Worm (Caenorhabditis elegans) whole organism, L2 larva: Measurements from ENCODE around the gene M05D6.1.

ENCODE experiments used
- C34F6.9 ChIP-seq: fragments of 150-350 bp; optimal IDR thresholded peaks from 2 replicates; lab custom pipeline; 2014; ENCODE audit warnings: missing biosample characterization, missing genetic modification characterization
- F13H6.1 ChIP-seq: sonication (generic microtip); optimal IDR thresholded peaks from 2 replicates; lab custom pipeline; 2016; ENCODE audit warnings: missing genetic modification characterization, missing compliant biosample characterization
- R02D3.7 ChIP-seq: fragments of 150-350 bp; optimal IDR thresholded peaks from 2 replicates; lab custom pipeline; 2014; ENCODE audit warnings: missing biosample characterization, missing genetic modification characterization
- Y55F3AM.14 ChIP-seq: fragments of 200-800 bp; sonication (Bioruptor generic); optimal IDR thresholded peaks from 2 replicates; lab custom pipeline; 2018; ENCODE audit warnings: mild to moderate bottlenecking, missing genetic modification characterization, missing compliant biosample characterization
- ZK546.5 ChIP-seq: sonication (generic microtip); optimal IDR thresholded peaks from 2 replicates; lab custom pipeline; 2017; ENCODE audit warnings: missing biosample characterization, missing genetic modification characterization
- alr-1 ChIP-seq: fragments of 150-350 bp; optimal IDR thresholded peaks from 2 replicates; lab custom pipeline; 2014; ENCODE audit warnings: missing biosample characterization, missing genetic modification characterization
- aly-2 ChIP-seq: fragments of 150-350 bp; optimal IDR thresholded peaks from 2 replicates; lab custom pipeline; 2014; ENCODE audit warnings: missing biosample characterization, missing genetic modification characterization
- ama-1 ChIP-seq: fragments of 150-350 bp; optimal IDR thresholded peaks from 2 replicates; lab custom pipeline; 2018; ENCODE audit warnings: inconsistent platforms
- blmp-1 ChIP-seq: sonication (generic microtip); optimal IDR thresholded peaks from 2 replicates; lab custom pipeline; 2017; ENCODE audit warnings: missing genetic modification characterization, mild to moderate bottlenecking, missing compliant biosample characterization, antibody characterized with exemption, moderate library complexity; ENCODE audit not compliant: insufficient read depth
- ceh-16 ChIP-seq: fragments of 150-350 bp; optimal IDR thresholded peaks from 2 replicates; lab custom pipeline; 2014; ENCODE audit warnings: missing biosample characterization, missing genetic modification characterization
- ceh-82 ChIP-seq: fragments of 150-350 bp; optimal IDR thresholded peaks from 2 replicates; lab custom pipeline; 2014; ENCODE audit warnings: missing biosample characterization, missing genetic modification characterization
- crh-2 ChIP-seq: sonication (generic microtip); optimal IDR thresholded peaks from 2 replicates; lab custom pipeline; 2017; ENCODE audit warnings: missing biosample characterization, missing genetic modification characterization
- dmd-4 ChIP-seq: sonication (generic microtip); optimal IDR thresholded peaks from 2 replicates; lab custom pipeline; 2017; ENCODE audit warnings: missing biosample characterization, missing genetic modification characterization
- egl-27 ChIP-seq: sonication (generic microtip); optimal IDR thresholded peaks from 3 replicates; lab custom pipeline; 2017; ENCODE audit warnings: missing biosample characterization, missing genetic modification reagents, missing genetic modification characterization
- elt-1 ChIP-seq: fragments of 150-350 bp; optimal IDR thresholded peaks from 2 replicates; lab custom pipeline; 2014; ENCODE audit warnings: missing biosample characterization, missing genetic modification characterization
- elt-3 ChIP-seq: sonication (generic microtip); optimal IDR thresholded peaks from 2 replicates; lab custom pipeline; 2017; ENCODE audit warnings: missing biosample characterization, missing genetic modification characterization
- fos-1 ChIP-seq: fragments of 150-350 bp; optimal IDR thresholded peaks from 2 replicates; lab custom pipeline; 2014; ENCODE audit warnings: missing biosample characterization, missing genetic modification characterization
- gmeb-1 ChIP-seq: fragments of 150-350 bp; optimal IDR thresholded peaks from 2 replicates; lab custom pipeline; 2014; ENCODE audit warnings: missing biosample characterization, missing genetic modification characterization
- lin-11 ChIP-seq: fragments of 150-350 bp; sonication (generic microtip); optimal IDR thresholded peaks from 2 replicates; lab custom pipeline; 2014; ENCODE audit warnings: missing biosample characterization, missing genetic modification characterization, inconsistent platforms, mixed read lengths
- lin-13 ChIP-seq: fragments of 150-350 bp; optimal IDR thresholded peaks from 2 replicates; lab custom pipeline; 2014; ENCODE audit warnings: missing biosample characterization, missing genetic modification reagents, missing genetic modification characterization
- lin-39 ChIP-seq: fragments of 150-350 bp; optimal IDR thresholded peaks from 2 replicates; lab custom pipeline; 2014; ENCODE audit warnings: missing biosample characterization, missing genetic modification reagents, missing genetic modification characterization
- lsy-2 ChIP-seq, 2 experiments: fragments of 150-350 bp in 1 of 2; sonication (generic microtip) in 1 of 2; optimal IDR thresholded peaks; 2 replicates each; lab custom pipeline; 2014 to 2017; ENCODE audit warnings: missing biosample characterization in 2 of 2, missing genetic modification characterization in 2 of 2
- mab-5 ChIP-seq: fragments of 150-350 bp; optimal IDR thresholded peaks from 2 replicates; lab custom pipeline; 2014; ENCODE audit warnings: missing biosample characterization, missing genetic modification characterization
- mbf-1 ChIP-seq: sonication (generic microtip); optimal IDR thresholded peaks from 2 replicates; lab custom pipeline; 2017; ENCODE audit warnings: missing biosample characterization, missing genetic modification characterization
- mdl-1 ChIP-seq, 2 experiments: fragments of 150-350 bp in 1 of 2; sonication (generic microtip) in 1 of 2; optimal IDR thresholded peaks; 2 replicates each; lab custom pipeline; 2017; ENCODE audit warnings: missing biosample characterization in 2 of 2, missing genetic modification characterization in 2 of 2
- nhr-10 ChIP-seq: sonication (generic microtip); optimal IDR thresholded peaks from 2 replicates; lab custom pipeline; 2017; ENCODE audit warnings: missing biosample characterization, missing genetic modification characterization
- nhr-12 ChIP-seq: fragments of 150-350 bp; optimal IDR thresholded peaks from 2 replicates; lab custom pipeline; 2014; ENCODE audit warnings: missing biosample characterization, missing genetic modification characterization
- nhr-129 ChIP-seq: fragments of 150-350 bp; optimal IDR thresholded peaks from 2 replicates; lab custom pipeline; 2014; ENCODE audit warnings: missing biosample characterization, missing genetic modification characterization
- nhr-21 ChIP-seq: fragments of 150-350 bp; optimal IDR thresholded peaks from 2 replicates; lab custom pipeline; 2014; ENCODE audit warnings: missing biosample characterization, missing genetic modification characterization
- nhr-23 ChIP-seq: fragments of 150-350 bp; optimal IDR thresholded peaks from 2 replicates; lab custom pipeline; 2014; ENCODE audit warnings: missing biosample characterization, missing genetic modification reagents, missing genetic modification characterization
- nhr-237 ChIP-seq: fragments of 150-350 bp; optimal IDR thresholded peaks from 2 replicates; lab custom pipeline; 2014; ENCODE audit warnings: missing biosample characterization, missing genetic modification characterization
- nhr-25 ChIP-seq: fragments of 150-350 bp; sonication (generic microtip); optimal IDR thresholded peaks from 3 replicates; lab custom pipeline; 2014; ENCODE audit warnings: missing biosample characterization, missing genetic modification characterization
- nhr-6 ChIP-seq: fragments of 150-350 bp; optimal IDR thresholded peaks from 2 replicates; lab custom pipeline; 2014; ENCODE audit warnings: missing biosample characterization, missing genetic modification characterization
- nhr-77 ChIP-seq: fragments of 150-350 bp; optimal IDR thresholded peaks from 2 replicates; lab custom pipeline; 2014; ENCODE audit warnings: missing biosample characterization, missing genetic modification characterization
- peb-1 ChIP-seq: fragments of 150-350 bp; optimal IDR thresholded peaks from 2 replicates; lab custom pipeline; 2014; ENCODE audit warnings: missing biosample characterization, missing genetic modification characterization
- sem-4 ChIP-seq: fragments of 150-350 bp; optimal IDR thresholded peaks from 2 replicates; lab custom pipeline; 2014; ENCODE audit warnings: missing biosample characterization, missing genetic modification reagents, missing genetic modification characterization
- skn-1 ChIP-seq: sonication (generic microtip); optimal IDR thresholded peaks from 2 replicates; lab custom pipeline; 2017; ENCODE audit warnings: missing biosample characterization, missing genetic modification characterization
- sma-3 ChIP-seq: sonication (generic microtip); optimal IDR thresholded peaks from 2 replicates; lab custom pipeline; 2016; ENCODE audit warnings: missing genetic modification reagents, missing genetic modification characterization, missing compliant biosample characterization
- sma-9 ChIP-seq, 2 experiments: fragments of 150-350 bp in 1 of 2; sonication (generic microtip) in 1 of 2; optimal IDR thresholded peaks; 2 replicates each; lab custom pipeline; 2014 to 2016; ENCODE audit warnings: missing genetic modification characterization in 2 of 2, mild to moderate bottlenecking in 1 of 2, missing biosample characterization in 1 of 2, missing compliant biosample characterization in 1 of 2, missing genetic modification reagents in 1 of 2, moderate library complexity in 1 of 2
- unc-39 ChIP-seq: fragments of 150-350 bp; optimal IDR thresholded peaks from 2 replicates; lab custom pipeline; 2014; ENCODE audit warnings: missing biosample characterization, missing genetic modification characterization
- unc-55 ChIP-seq: fragments of 150-350 bp; sonication (generic microtip); optimal IDR thresholded peaks from 3 replicates; lab custom pipeline; 2014; ENCODE audit warnings: missing biosample characterization, missing genetic modification reagents, missing genetic modification characterization
- unc-62 ChIP-seq: fragments of 150-350 bp; optimal IDR thresholded peaks from 2 replicates; lab custom pipeline; 2014; ENCODE audit warnings: missing biosample characterization, missing genetic modification reagents, missing genetic modification characterization
- zag-1 ChIP-seq: fragments of 150-350 bp; optimal IDR thresholded peaks from 2 replicates; lab custom pipeline; 2014; ENCODE audit warnings: missing biosample characterization, missing genetic modification characterization
- ztf-1 ChIP-seq: fragments of 200-800 bp; sonication (Bioruptor generic); conservative IDR thresholded peaks from 2 replicates; pipeline ENCODE4 v1.3.6; 2022; ENCODE audit warnings: missing genetic modification characterization, missing compliant biosample characterization
- ztf-11 ChIP-seq: sonication (generic microtip); optimal IDR thresholded peaks from 2 replicates; lab custom pipeline; 2017; ENCODE audit warnings: missing biosample characterization, missing genetic modification characterization
- ztf-4 ChIP-seq: fragments of 150-350 bp; optimal IDR thresholded peaks from 2 replicates; lab custom pipeline; 2014; ENCODE audit warnings: missing biosample characterization, missing genetic modification characterization

The M05D6.1 gene

DNA sequence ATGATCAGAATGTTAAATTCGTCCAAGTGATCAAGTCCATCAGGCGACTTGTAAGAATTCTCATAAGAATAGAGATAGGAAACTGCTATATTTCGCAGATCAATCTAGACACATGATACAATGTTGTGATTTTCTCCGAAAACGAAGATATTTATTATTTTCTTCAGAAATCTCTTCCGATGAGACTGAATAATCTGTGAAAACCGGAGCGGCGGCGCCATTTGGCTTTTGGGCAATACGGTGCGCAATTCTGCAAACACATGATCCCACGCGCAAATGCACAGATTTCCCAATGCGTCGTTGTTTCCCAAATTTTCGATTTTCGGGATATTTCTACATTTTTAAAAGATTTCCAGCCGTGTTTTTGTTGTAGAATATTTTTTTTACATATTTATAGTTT, 33.0 kb downstream of the M05D6.1 start (continued):
- TF ChIP-seq C34F6.9 (peak; percentile 43), ama-1 (lab: Kevin White, UChicago) (no peak), zag-1 (tag; lab: Kevin White, UChicago) (no peak), nhr-237 (tag; lab: Kevin White, UChicago) (no peak), sma-9 (GFP tag; optimal IDR thresholded peaks at IDR 0.05; lab: Kevin White, UChicago) (peak; percentile 60), sma-9 (tag; optimal IDR thresholded peaks at IDR 0.05; lab: Kevin White, UChicago) (no peak), elt-1 (tag; lab: Kevin White, UChicago) (no peak), nhr-129 (tag; lab: Kevin White, UChicago) (no peak), lin-39 (tag; lab: Kevin White, UChicago) (no peak), ceh-16 (tag; lab: Kevin White, UChicago) (no peak), aly-2 (no peak), sma-3 (GFP tag; lab: Kevin White, UChicago) (peak; percentile 67), ceh-82 (tag; lab: Kevin White, UChicago) (no peak), nhr-12 (tag; lab: Kevin White, UChicago) (no peak)

DNA sequence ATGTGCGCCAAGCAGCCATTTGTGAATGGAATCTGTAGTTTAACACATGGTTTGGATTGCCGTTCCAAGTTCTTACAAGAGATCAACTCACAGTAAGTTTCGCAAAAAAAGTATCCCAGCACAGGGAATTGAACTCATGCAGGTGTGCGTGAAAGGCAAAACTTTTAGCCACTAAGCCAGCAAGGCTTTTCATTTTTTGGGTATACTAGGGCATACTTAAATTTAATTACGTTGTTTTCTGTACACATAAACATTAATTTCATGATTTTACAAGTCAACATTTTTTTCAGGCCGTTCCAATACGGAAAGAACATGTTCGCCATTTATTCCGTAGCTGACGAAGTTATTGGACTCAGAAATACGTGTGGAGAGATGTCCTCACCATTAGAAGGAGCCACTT, 33.7 kb downstream of the M05D6.1 start:
- TF ChIP-seq fos-1 (no peak), unc-62 (GFP tag; lab: Kevin White, UChicago) (no peak), sma-9 (GFP tag; optimal IDR thresholded peaks at IDR 0.05; lab: Kevin White, UChicago) (peak; percentile 25), sma-9 (tag; optimal IDR thresholded peaks at IDR 0.05; lab: Kevin White, UChicago) (no peak), aly-2 (no peak), nhr-21 (tag; lab: Kevin White, UChicago) (no peak), nhr-237 (tag; lab: Kevin White, UChicago) (no peak), ama-1 (lab: Kevin White, UChicago) (no peak), ZK546.5 (tag; lab: Kevin White, UChicago) (no peak), ztf-4 (tag; lab: Kevin White, UChicago) (peak; percentile 1), nhr-77 (tag; lab: Kevin White, UChicago) (no peak), sem-4 (tag; lab: Kevin White, UChicago) (no peak)

DNA sequence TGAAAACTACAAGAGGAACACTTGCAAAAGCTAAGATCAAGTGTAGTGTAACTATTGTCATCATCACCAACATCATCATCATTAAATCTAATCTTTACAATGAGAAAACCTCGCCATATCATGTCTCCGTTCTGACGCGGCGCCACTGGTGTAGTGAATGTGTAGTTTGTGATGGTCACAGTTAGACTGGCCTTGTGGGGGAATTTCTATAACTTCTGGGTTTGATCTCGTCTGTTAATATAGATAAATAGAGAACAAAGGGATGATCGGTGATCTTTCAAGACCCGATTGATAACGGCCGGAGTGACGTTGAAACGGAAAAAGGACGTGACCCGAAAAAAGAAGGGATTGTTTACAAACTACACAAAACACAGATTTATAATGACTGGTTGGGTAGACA, 34.4 kb downstream of the M05D6.1 start:
- TF ChIP-seq ZK546.5 (tag; lab: Kevin White, UChicago): no peak
- TF ChIP-seq mdl-1 (tag; optimal IDR thresholded peaks at IDR 0.05; lab: Kevin White, UChicago): peak; percentile 5 to 20
- TF ChIP-seq lin-11 (tag; lab: Kevin White, UChicago): no peak
- no peak for TF ChIP-seq lin-13 (GFP tag; lab: Kevin White, UChicago)
- TF ChIP-seq unc-62 (GFP tag; lab: Kevin White, UChicago): no peak
- peak; percentile 54 for TF ChIP-seq F13H6.1 (tag; lab: Kevin White, UChicago)
- no peak for TF ChIP-seq nhr-12 (tag; lab: Kevin White, UChicago)
- no peak for TF ChIP-seq ceh-16 (tag; lab: Kevin White, UChicago)
- no peak for TF ChIP-seq elt-1 (tag; lab: Kevin White, UChicago)
- no peak for TF ChIP-seq lin-39 (tag; lab: Kevin White, UChicago)
- TF ChIP-seq ztf-1 (GFP tag; lab: Robert Waterston, UW): no peak
- TF ChIP-seq ztf-11 (tag; lab: Kevin White, UChicago): no peak
- TF ChIP-seq crh-2 (tag; lab: Kevin White, UChicago): no peak
- TF ChIP-seq ama-1 (lab: Kevin White, UChicago): no peak
- TF ChIP-seq skn-1 (tag; lab: Kevin White, UChicago): no peak
- no peak for TF ChIP-seq unc-39 (tag; lab: Kevin White, UChicago)
- no peak for TF ChIP-seq zag-1 (tag; lab: Kevin White, UChicago)
- TF ChIP-seq mbf-1 (tag; lab: Kevin White, UChicago): no peak
- TF ChIP-seq alr-1: no peak
- no peak for TF ChIP-seq peb-1 (tag; lab: Kevin White, UChicago)
- TF ChIP-seq aly-2: no peak
- TF ChIP-seq egl-27: peak; percentile 40
- TF ChIP-seq nhr-25 (tag; lab: Kevin White, UChicago): peak; percentile 66
- peak; percentile 90 for TF ChIP-seq sma-9 (GFP tag; optimal IDR thresholded peaks at IDR 0.05; lab: Kevin White, UChicago)
- no peak for TF ChIP-seq sma-9 (tag; optimal IDR thresholded peaks at IDR 0.05; lab: Kevin White, UChicago)
- TF ChIP-seq gmeb-1 (tag; lab: Kevin White, UChicago): no peak
- no peak for TF ChIP-seq C34F6.9
- TF ChIP-seq lsy-2 (tag; optimal IDR thresholded peaks at IDR 0.05; lab: Kevin White, UChicago): peak in 1 of 2 experiments; percentile 37
- TF ChIP-seq fos-1: peak; percentile 54
- TF ChIP-seq blmp-1: peak; percentile 50
- TF ChIP-seq R02D3.7 (tag; lab: Kevin White, UChicago): no peak
- TF ChIP-seq ztf-4 (tag; lab: Kevin White, UChicago): no peak
- no peak for TF ChIP-seq nhr-10 (tag; lab: Kevin White, UChicago)
- TF ChIP-seq mab-5: no peak
- no peak for TF ChIP-seq ceh-82 (tag; lab: Kevin White, UChicago)
- TF ChIP-seq dmd-4 (tag; lab: Kevin White, UChicago): no peak
- TF ChIP-seq nhr-21 (tag; lab: Kevin White, UChicago): peak; percentile 86
- TF ChIP-seq nhr-6: no peak
- TF ChIP-seq Y55F3AM.14 (GFP tag; lab: Kevin White, UChicago): no peak
- no peak for TF ChIP-seq nhr-129 (tag; lab: Kevin White, UChicago)
- no peak for TF ChIP-seq elt-3 (tag; lab: Kevin White, UChicago)
- TF ChIP-seq sem-4 (tag; lab: Kevin White, UChicago): no peak
- TF ChIP-seq sma-3 (GFP tag; lab: Kevin White, UChicago): peak; percentile 85
- no peak for TF ChIP-seq nhr-237 (tag; lab: Kevin White, UChicago)
- TF ChIP-seq unc-55 (GFP tag; lab: Kevin White, UChicago): no peak
- no peak for TF ChIP-seq nhr-23 (tag; lab: Kevin White, UChicago)
- no peak for TF ChIP-seq nhr-77 (tag; lab: Kevin White, UChicago)
